Fruit fly (Drosophila melanogaster) whole organism, prepupa: ENCODE data around the gene ninaB.

Experiments used
- Blimp-1 ChIP-seq: fragments of 200-800 bp; sonication (Bioruptor generic); optimal IDR thresholded peaks from 3 replicates; lab custom pipeline; 2017; ENCODE audit warnings: missing biosample characterization, missing genetic modification characterization, mild to moderate bottlenecking, moderate library complexity, missing genetic modification reagents
- CG10631 ChIP-seq: fragments of 200-800 bp; sonication (Bioruptor generic); optimal IDR thresholded peaks from 2 replicates; lab custom pipeline; 2016; ENCODE audit warnings: missing biosample characterization, missing genetic modification characterization
- CG11294 ChIP-seq: fragments of 200-800 bp; sonication (Bioruptor generic); IDR thresholded peaks from 2 replicates; pipeline ENCODE4 v1.3.6; 2022; ENCODE audit warnings: missing biosample characterization, missing genetic modification characterization
- CG11762 ChIP-seq: fragments of 200-800 bp; sonication (Bioruptor generic); optimal IDR thresholded peaks from 3 replicates; lab custom pipeline; 2016; ENCODE audit warnings: missing biosample characterization, missing genetic modification characterization; ENCODE audit not compliant: insufficient read depth
- CG11902 ChIP-seq: fragments of 200-800 bp; sonication (Bioruptor generic); optimal IDR thresholded peaks from 3 replicates; lab custom pipeline; 2016; ENCODE audit warnings: missing biosample characterization, missing genetic modification characterization
- CG15336 ChIP-seq: fragments of 200-800 bp; sonication (Bioruptor generic); IDR thresholded peaks from 2 replicates; pipeline ENCODE4 v1.3.6; 2022; ENCODE audit warnings: missing biosample characterization, missing genetic modification characterization
- CG1621 ChIP-seq: fragments of 200-800 bp; sonication (Bioruptor generic); optimal IDR thresholded peaks from 3 replicates; lab custom pipeline; 2018; ENCODE audit warnings: missing biosample characterization, mild to moderate bottlenecking, missing genetic modification characterization
- CG16779 ChIP-seq: fragments of 200-800 bp; sonication (Bioruptor generic); optimal IDR thresholded peaks from 3 replicates; lab custom pipeline; 2017; ENCODE audit warnings: missing biosample characterization, mild to moderate bottlenecking, missing genetic modification characterization
- CG3032 ChIP-seq: fragments of 200-800 bp; optimal IDR thresholded peaks from 2 replicates; lab custom pipeline; 2019; ENCODE audit warnings: missing biosample characterization, mild to moderate bottlenecking, missing genetic modification characterization, moderate library complexity
- CG34406 ChIP-seq: fragments of 200-800 bp; sonication (Bioruptor generic); optimal IDR thresholded peaks from 3 replicates; lab custom pipeline; 2016; ENCODE audit warnings: missing biosample characterization, missing genetic modification characterization
- CG3919 ChIP-seq: fragments of 200-800 bp; sonication (Bioruptor generic); optimal IDR thresholded peaks from 3 replicates; lab custom pipeline; 2016; ENCODE audit warnings: missing biosample characterization, missing genetic modification characterization
- CG4318 ChIP-seq: fragments of 200-800 bp; sonication (Bioruptor generic); optimal IDR thresholded peaks from 3 replicates; lab custom pipeline; 2017; ENCODE audit warnings: missing biosample characterization, mild to moderate bottlenecking, missing genetic modification characterization
- CG6163 ChIP-seq: fragments of 200-800 bp; sonication (Bioruptor generic); IDR thresholded peaks from 3 replicates; pipeline ENCODE4 v1.3.6; 2022; ENCODE audit warnings: missing biosample characterization, missing genetic modification characterization
- CG6276 ChIP-seq: fragments of 200-800 bp; sonication (Bioruptor generic); optimal IDR thresholded peaks from 2 replicates; lab custom pipeline; 2017; ENCODE audit warnings: missing biosample characterization, mild to moderate bottlenecking, missing genetic modification characterization
- CG6792 ChIP-seq: fragments of 200-800 bp; sonication (Bioruptor generic); optimal IDR thresholded peaks from 3 replicates; lab custom pipeline; 2016; ENCODE audit warnings: missing biosample characterization, missing genetic modification characterization
- CG6808 ChIP-seq: fragments of 200-800 bp; sonication (Bioruptor generic); optimal IDR thresholded peaks from 3 replicates; lab custom pipeline; 2017; ENCODE audit warnings: missing biosample characterization, missing genetic modification characterization, mild to moderate bottlenecking, moderate library complexity, missing genetic modification reagents
- CG8319 ChIP-seq: fragments of 200-800 bp; sonication (Bioruptor generic); optimal IDR thresholded peaks from 3 replicates; lab custom pipeline; 2016; ENCODE audit warnings: missing biosample characterization, missing genetic modification characterization
- CG9139 ChIP-seq: fragments of 200-800 bp; sonication (Bioruptor generic); optimal IDR thresholded peaks from 3 replicates; lab custom pipeline; 2017; ENCODE audit warnings: missing biosample characterization, mild to moderate bottlenecking, missing genetic modification characterization
- Eip75B ChIP-seq: fragments of 200-800 bp; sonication (Bioruptor generic); optimal IDR thresholded peaks from 3 replicates; lab custom pipeline; 2016; ENCODE audit warnings: missing biosample characterization, missing genetic modification characterization
- Eip78C ChIP-seq: fragments of 200-800 bp; sonication (Bioruptor generic); peaks from one replicate; lab custom pipeline; 2016; ENCODE audit warnings: missing biosample characterization, missing genetic modification characterization
- Eip93F ChIP-seq: fragments of 200-800 bp; sonication (Bioruptor generic); optimal IDR thresholded peaks from 2 replicates; lab custom pipeline; 2016; ENCODE audit warnings: missing biosample characterization, mild to moderate bottlenecking, missing genetic modification characterization
- Ets21C ChIP-seq: fragments of 200-800 bp; sonication (Bioruptor generic); optimal IDR thresholded peaks from 3 replicates; lab custom pipeline; 2016; ENCODE audit warnings: missing biosample characterization, missing genetic modification characterization
- Gug ChIP-seq: fragments of 200-800 bp; sonication (Bioruptor generic); IDR thresholded peaks from 2 replicates; pipeline ENCODE4 v1.3.6; 2022; ENCODE audit warnings: missing biosample characterization, missing genetic modification characterization
- Hr38 ChIP-seq: sonication (Bioruptor generic); optimal IDR thresholded peaks from 2 replicates; lab custom pipeline; 2016; ENCODE audit warnings: missing biosample characterization, missing genetic modification characterization
- Hr39 ChIP-seq: fragments of 200-800 bp; sonication (Bioruptor generic); optimal IDR thresholded peaks from 2 replicates; lab custom pipeline; 2016; ENCODE audit warnings: missing biosample characterization, missing genetic modification characterization
- Hr4 ChIP-seq: fragments of 200-800 bp; sonication (Bioruptor generic); optimal IDR thresholded peaks from 3 replicates; lab custom pipeline; 2016; ENCODE audit warnings: missing biosample characterization, missing genetic modification characterization
- Met ChIP-seq: fragments of 200-800 bp; sonication (Bioruptor generic); optimal IDR thresholded peaks from 3 replicates; lab custom pipeline; 2016; ENCODE audit warnings: missing biosample characterization, missing genetic modification characterization
- OdsH ChIP-seq: fragments of 200-800 bp; sonication (Bioruptor generic); optimal IDR thresholded peaks from 3 replicates; lab custom pipeline; 2016; ENCODE audit warnings: missing biosample characterization, missing genetic modification characterization
- Sox14 ChIP-seq: fragments of 200-800 bp; sonication (Bioruptor generic); optimal IDR thresholded peaks from 3 replicates; lab custom pipeline; 2016; ENCODE audit warnings: missing biosample characterization, missing genetic modification characterization
- Sox15 ChIP-seq: fragments of 200-800 bp; sonication (Bioruptor generic); optimal IDR thresholded peaks from 3 replicates; lab custom pipeline; 2016; ENCODE audit warnings: missing biosample characterization, missing genetic modification characterization
- achi ChIP-seq: fragments of 200-800 bp; sonication (Bioruptor generic); optimal IDR thresholded peaks from 3 replicates; lab custom pipeline; 2016; ENCODE audit warnings: missing biosample characterization, missing genetic modification characterization
- acj6 ChIP-seq: fragments of 200-800 bp; sonication (Bioruptor generic); optimal IDR thresholded peaks from 3 replicates; lab custom pipeline; 2016; ENCODE audit warnings: missing biosample characterization, missing genetic modification characterization
- cyc ChIP-seq: fragments of 200-800 bp; sonication (Bioruptor generic); optimal IDR thresholded peaks from 3 replicates; lab custom pipeline; 2016; ENCODE audit warnings: missing biosample characterization, missing genetic modification characterization
- dac ChIP-seq: fragments of 200-800 bp; sonication (Bioruptor generic); optimal IDR thresholded peaks from 2 replicates; lab custom pipeline; 2017; ENCODE audit warnings: missing biosample characterization, mild to moderate bottlenecking, missing genetic modification characterization
- dsx ChIP-seq: fragments of 200-800 bp; optimal IDR thresholded peaks from 3 replicates; lab custom pipeline; 2019; ENCODE audit warnings: missing biosample characterization, mild to moderate bottlenecking, missing genetic modification characterization, moderate library complexity; ENCODE audit not compliant: poor library complexity, severe bottlenecking
- eg ChIP-seq: fragments of 200-800 bp; sonication (Bioruptor generic); IDR thresholded peaks from 3 replicates; pipeline ENCODE4 v1.3.6; 2022; ENCODE audit warnings: missing biosample characterization, missing genetic modification characterization
- fd85E ChIP-seq: fragments of 200-800 bp; sonication (Bioruptor generic); optimal IDR thresholded peaks from 3 replicates; lab custom pipeline; 2016; ENCODE audit warnings: missing biosample characterization, missing genetic modification characterization
- fkh ChIP-seq: fragments of 200-800 bp; sonication (Bioruptor generic); optimal IDR thresholded peaks from 3 replicates; lab custom pipeline; 2017; ENCODE audit warnings: missing biosample characterization, mild to moderate bottlenecking, missing genetic modification characterization, moderate library complexity
- net ChIP-seq: fragments of 200-800 bp; sonication (Bioruptor generic); optimal IDR thresholded peaks from 3 replicates; lab custom pipeline; 2016; ENCODE audit warnings: missing biosample characterization, missing genetic modification characterization
- spab ChIP-seq: fragments of 200-800 bp; sonication (Bioruptor generic); optimal IDR thresholded peaks from 2 replicates; lab custom pipeline; 2017; ENCODE audit warnings: missing biosample characterization, mild to moderate bottlenecking, missing genetic modification characterization, missing genetic modification reagents
- ss ChIP-seq, 2 experiments: fragments of 200-800 bp; sonication (Bioruptor generic); optimal IDR thresholded peaks; 2 replicates in 1 of 2; 3 replicates in 1 of 2; lab custom pipeline; 2017 to 2018; ENCODE audit warnings: mild to moderate bottlenecking in 2 of 2, missing biosample characterization in 2 of 2, missing genetic modification characterization in 2 of 2, moderate library complexity in 1 of 2
- svp ChIP-seq: fragments of 200-800 bp; sonication (Bioruptor generic); peaks from one replicate; lab custom pipeline; 2016; ENCODE audit warnings: missing biosample characterization, missing genetic modification characterization
- topi ChIP-seq: fragments of 200-800 bp; sonication (Bioruptor generic); optimal IDR thresholded peaks from 3 replicates; lab custom pipeline; 2016; ENCODE audit warnings: missing biosample characterization, missing genetic modification characterization

ninaB gene

dm6 chr3R:13715674-13716454 lies 15.5 kb downstream of the ninaB start (continued):
- no peak for TF ChIP-seq cyc (GFP tag; lab: Kevin White, UChicago)
- no peak for TF ChIP-seq CG34406
- TF ChIP-seq fkh (GFP tag; lab: Kevin White, UChicago) = no peak
- TF ChIP-seq Ets21C = no peak
- TF ChIP-seq CG6808 (GFP tag; lab: Kevin White, UChicago) = peak; percentile 81
- TF ChIP-seq CG6163 (GFP tag; lab: Robert Waterston, UW) = peak; percentile 63; the same call in 1 of the 3 replicates
- no peak for TF ChIP-seq Blimp-1 (GFP tag; lab: Kevin White, UChicago)
- TF ChIP-seq eg = peak; percentile 45; the same call in 1 of the 3 replicates
- TF ChIP-seq Hr39 (GFP tag; lab: Kevin White, UChicago) = no peak
- no peak for TF ChIP-seq CG11902 (GFP tag; lab: Kevin White, UChicago)
- no peak for TF ChIP-seq Sox15
- no peak for TF ChIP-seq fd85E (GFP tag; lab: Kevin White, UChicago)
- TF ChIP-seq CG15336 (GFP tag; lab: Robert Waterston, UW) = no peak
- TF ChIP-seq Eip78C (GFP tag; lab: Kevin White, UChicago) = peak; percentile 19
- TF ChIP-seq CG16779 = peak; percentile 26
- peak; percentile 21 for TF ChIP-seq Eip75B (GFP tag; lab: Kevin White, UChicago)
- no peak for TF ChIP-seq CG11294 (GFP tag; lab: Robert Waterston, UW)
- TF ChIP-seq achi (GFP tag; lab: Kevin White, UChicago) = no peak
- no peak for TF ChIP-seq CG11762 (GFP tag; lab: Kevin White, UChicago)
- TF ChIP-seq spab (GFP tag; lab: Kevin White, UChicago) = peak; percentile 54
- TF ChIP-seq Gug = no peak
- peak; percentile 5 for TF ChIP-seq Met (GFP tag; lab: Kevin White, UChicago)
- TF ChIP-seq CG1621 (tag; lab: Kevin White, UChicago) = no peak
- no peak for TF ChIP-seq CG6792 (GFP tag; lab: Kevin White, UChicago)
- no peak for TF ChIP-seq Sox14 (GFP tag; lab: Kevin White, UChicago)
- peak; percentile 67 to 77 for TF ChIP-seq ss (GFP tag; optimal IDR thresholded peaks at IDR 0.05; lab: Kevin White, UChicago)
- no peak for TF ChIP-seq dac (GFP tag; lab: Kevin White, UChicago)
- TF ChIP-seq CG8319 (GFP tag; lab: Kevin White, UChicago) = no peak
- no peak for TF ChIP-seq Hr4 (GFP tag; lab: Kevin White, UChicago)
- TF ChIP-seq CG3032 (tag; lab: Kevin White, UChicago) = peak; percentile 29
- TF ChIP-seq svp (GFP tag; lab: Kevin White, UChicago) = no peak
- no peak for TF ChIP-seq Eip93F
- TF ChIP-seq CG9139 (GFP tag; lab: Kevin White, UChicago) = peak; percentile 66
- TF ChIP-seq OdsH (GFP tag; lab: Kevin White, UChicago) = no peak
- TF ChIP-seq acj6 = no peak
- peak; percentile 55 for TF ChIP-seq dsx
- TF ChIP-seq topi (GFP tag; lab: Kevin White, UChicago) = no peak
- TF ChIP-seq Hr38 (GFP tag; lab: Kevin White, UChicago) = no peak
- TF ChIP-seq CG6276 (GFP tag; lab: Kevin White, UChicago) = no peak
- no peak for TF ChIP-seq net (GFP tag; lab: Kevin White, UChicago)
- no peak for TF ChIP-seq CG10631 (GFP tag; lab: Kevin White, UChicago)
- TF ChIP-seq CG4318 = no peak
- no peak for TF ChIP-seq CG3919
